Fruit fly (Drosophila melanogaster) whole organism, embryonic: ENCODE measurements around the gene woc.

Source experiments
- Atf3 ChIP-seq: fragments of 200-800 bp; sonication (Bioruptor generic); optimal IDR thresholded peaks from 3 replicates; lab custom pipeline; 2016; ENCODE audit warnings: missing biosample characterization, missing genetic modification characterization
- B-H1 ChIP-seq: fragments of 200-800 bp; sonication (Bioruptor generic); IDR thresholded peaks from 3 replicates; pipeline ENCODE4 v1.3.6; 2022; ENCODE audit warnings: missing biosample characterization, missing genetic modification characterization
- CG10321 ChIP-seq: fragments of 200-800 bp; sonication (Bioruptor generic); IDR thresholded peaks from 2 replicates; pipeline ENCODE4 v1.3.6; 2022; ENCODE audit warnings: missing biosample characterization, missing genetic modification characterization
- CG10431 ChIP-seq: fragments of 200-800 bp; sonication (Bioruptor generic); optimal IDR thresholded peaks from 3 replicates; lab custom pipeline; 2018; ENCODE audit warnings: missing biosample characterization, mild to moderate bottlenecking, missing genetic modification characterization
- CG11696 ChIP-seq: fragments of 200-800 bp; sonication (Bioruptor generic); IDR thresholded peaks from 2 replicates; pipeline ENCODE4 v1.3.6; 2022; ENCODE audit warnings: missing biosample characterization, missing genetic modification characterization
- CG16813 ChIP-seq: fragments of 200-800 bp; sonication (Bioruptor generic); IDR thresholded peaks from 3 replicates; pipeline ENCODE4 v1.3.6; 2022; ENCODE audit warnings: missing biosample characterization, missing genetic modification characterization; ENCODE audit not compliant: partially characterized antibody
- CG18476 ChIP-seq: fragments of 200-800 bp; sonication (Bioruptor generic); optimal IDR thresholded peaks from 2 replicates; lab custom pipeline; 2016; ENCODE audit warnings: missing biosample characterization, mild to moderate bottlenecking, missing genetic modification characterization
- CG18599 ChIP-seq: fragments of 200-800 bp; sonication (Bioruptor generic); optimal IDR thresholded peaks from 3 replicates; lab custom pipeline; 2017; ENCODE audit warnings: missing biosample characterization, missing genetic modification characterization, mild to moderate bottlenecking, moderate library complexity, missing genetic modification reagents
- CG18619 ChIP-seq: fragments of 200-800 bp; sonication (Bioruptor generic); optimal IDR thresholded peaks from 3 replicates; lab custom pipeline; 2017; ENCODE audit warnings: missing biosample characterization, mild to moderate bottlenecking, missing genetic modification characterization
- CG2116 ChIP-seq: fragments of 200-800 bp; sonication (Bioruptor generic); optimal IDR thresholded peaks from 3 replicates; lab custom pipeline; 2018; ENCODE audit warnings: missing biosample characterization, mild to moderate bottlenecking, missing genetic modification characterization
- CG4404 ChIP-seq: fragments of 200-800 bp; sonication (Bioruptor generic); IDR thresholded peaks from 2 replicates; pipeline ENCODE4 v1.3.6; 2022; ENCODE audit warnings: missing biosample characterization, missing genetic modification characterization
- CG4854 ChIP-seq: fragments of 200-800 bp; sonication (Bioruptor generic); optimal IDR thresholded peaks from 2 replicates; lab custom pipeline; 2016; ENCODE audit warnings: missing biosample characterization, missing genetic modification characterization, inconsistent platforms
- CG5245 ChIP-seq: fragments of 200-800 bp; sonication (Bioruptor generic); optimal IDR thresholded peaks from 3 replicates; lab custom pipeline; 2016; ENCODE audit warnings: missing biosample characterization, missing genetic modification characterization
- CG6854 ChIP-seq: fragments of 200-800 bp; sonication (Bioruptor generic); optimal IDR thresholded peaks from 3 replicates; lab custom pipeline; 2017; ENCODE audit warnings: missing biosample characterization, mild to moderate bottlenecking, missing genetic modification characterization
- Deaf1 ChIP-seq: fragments of 200-800 bp; optimal IDR thresholded peaks from 3 replicates; lab custom pipeline; 2019; ENCODE audit warnings: missing biosample characterization, mild to moderate bottlenecking, missing genetic modification characterization, moderate library complexity
- ERR ChIP-seq: fragments of 200-800 bp; sonication (Bioruptor generic); optimal IDR thresholded peaks from 2 replicates; lab custom pipeline; 2016; ENCODE audit warnings: missing biosample characterization, missing genetic modification characterization
- Fer3 ChIP-seq: fragments of 200-800 bp; sonication (Bioruptor generic); optimal IDR thresholded peaks from 2 replicates; lab custom pipeline; 2018; ENCODE audit warnings: missing biosample characterization, mild to moderate bottlenecking, missing genetic modification characterization, moderate library complexity
- HLH54F ChIP-seq: fragments of 200-800 bp; sonication (Bioruptor generic); optimal IDR thresholded peaks from 3 replicates; lab custom pipeline; 2016; ENCODE audit warnings: missing biosample characterization, missing genetic modification characterization
- HmgD ChIP-seq: fragments of 200-800 bp; sonication (Bioruptor generic); optimal IDR thresholded peaks from 3 replicates; lab custom pipeline; 2016; ENCODE audit warnings: missing biosample characterization, missing genetic modification characterization
- Lim3 ChIP-seq: fragments of 200-800 bp; sonication (Bioruptor generic); IDR thresholded peaks from 2 replicates; pipeline ENCODE4 v1.3.6; 2022; ENCODE audit warnings: missing biosample characterization, missing genetic modification characterization
- Oli ChIP-seq: fragments of 200-800 bp; sonication (Bioruptor generic); optimal IDR thresholded peaks from 2 replicates; lab custom pipeline; 2018; ENCODE audit warnings: missing biosample characterization, mild to moderate bottlenecking, missing genetic modification characterization, moderate library complexity
- Sin3A ChIP-seq: fragments of >200 bp; optimal IDR thresholded peaks from 2 replicates; lab custom pipeline; 2018
- Usf ChIP-seq: fragments of 200-800 bp; sonication (Bioruptor generic); optimal IDR thresholded peaks from 2 replicates; lab custom pipeline; 2017; ENCODE audit warnings: missing genotype, missing biosample characterization, missing genetic modification characterization
- Vsx1 ChIP-seq: fragments of 200-800 bp; sonication (Bioruptor generic); optimal IDR thresholded peaks from 2 replicates; lab custom pipeline; 2017; ENCODE audit warnings: missing biosample characterization, mild to moderate bottlenecking, missing genetic modification characterization, missing genetic modification reagents
- Xbp1 ChIP-seq: fragments of 200-800 bp; sonication (Bioruptor generic); optimal IDR thresholded peaks from 3 replicates; lab custom pipeline; 2016; ENCODE audit warnings: missing biosample characterization, mild to moderate bottlenecking, missing genetic modification characterization
- bbx ChIP-seq: fragments of 200-800 bp; sonication (Bioruptor generic); IDR thresholded peaks from 2 replicates; pipeline ENCODE4 v1.3.6; 2022; ENCODE audit warnings: missing biosample characterization, missing genetic modification characterization; ENCODE audit not compliant: partially characterized antibody
- chn ChIP-seq: fragments of 200-800 bp; sonication (Bioruptor generic); optimal IDR thresholded peaks from 2 replicates; lab custom pipeline; 2016; ENCODE audit warnings: missing biosample characterization, missing genetic modification characterization
- danr ChIP-seq: fragments of 200-800 bp; sonication (Bioruptor generic); IDR thresholded peaks from 2 replicates; pipeline ENCODE4 v1.3.6; 2022; ENCODE audit warnings: missing biosample characterization, missing genetic modification characterization
- fd3F ChIP-seq: fragments of 200-800 bp; sonication (Bioruptor generic); optimal IDR thresholded peaks from 2 replicates; lab custom pipeline; 2018; ENCODE audit warnings: missing biosample characterization, mild to moderate bottlenecking, missing genetic modification characterization, moderate library complexity
- fu2 ChIP-seq: fragments of 200-800 bp; sonication (Bioruptor generic); optimal IDR thresholded peaks from 2 replicates; lab custom pipeline; 2016; ENCODE audit warnings: missing biosample characterization, missing genetic modification characterization
- gem ChIP-seq: fragments of 200-800 bp; sonication (Bioruptor generic); optimal IDR thresholded peaks from 2 replicates; lab custom pipeline; 2019; ENCODE audit warnings: missing biosample characterization, mild to moderate bottlenecking, missing genetic modification characterization, moderate library complexity
- gfzf ChIP-seq: fragments of 200-800 bp; sonication (Bioruptor generic); optimal IDR thresholded peaks from 2 replicates; lab custom pipeline; 2016; ENCODE audit warnings: missing biosample characterization, mild to moderate bottlenecking, missing genetic modification characterization, moderate library complexity
- grn ChIP-seq: fragments of 200-800 bp; sonication (Bioruptor generic); optimal IDR thresholded peaks from 3 replicates; lab custom pipeline; 2017; ENCODE audit warnings: missing biosample characterization, missing genetic modification characterization
- gro ChIP-seq: fragments of 200-800 bp; sonication (Bioruptor generic); optimal IDR thresholded peaks from 2 replicates; lab custom pipeline; 2016; ENCODE audit warnings: missing biosample characterization, missing genetic modification characterization
- hkb ChIP-seq, 2 experiments: fragments of 200-800 bp in 1 of 2; fragments of >200 bp in 1 of 2; sonication (Bioruptor generic) in 1 of 2; IDR thresholded peaks in 1 of 2; optimal IDR thresholded peaks in 1 of 2; 2 replicates each; pipeline versions ENCODE4 v1.3.6 to Lab custom; 2017 to 2022; ENCODE audit warnings: missing biosample characterization in 1 of 2, missing genetic modification characterization in 1 of 2
- hth ChIP-seq: fragments of >200 bp; optimal IDR thresholded peaks from 2 replicates; lab custom pipeline; 2017; ENCODE audit warnings: inconsistent platforms
- ken ChIP-seq: fragments of 200-800 bp; sonication (Bioruptor generic); IDR thresholded peaks from 3 replicates; pipeline ENCODE4 v1.3.6; 2022; ENCODE audit warnings: missing biosample characterization, missing genetic modification characterization
- maf-S ChIP-seq: fragments of 200-800 bp; sonication (Bioruptor generic); optimal IDR thresholded peaks from 2 replicates; lab custom pipeline; 2016; ENCODE audit warnings: missing biosample characterization, missing genetic modification characterization
- mirr ChIP-seq: fragments of 200-800 bp; sonication (Bioruptor generic); optimal IDR thresholded peaks from 3 replicates; lab custom pipeline; 2018; ENCODE audit warnings: missing biosample characterization, mild to moderate bottlenecking, missing genetic modification characterization
- nau ChIP-seq: fragments of 200-800 bp; sonication (Bioruptor generic); optimal IDR thresholded peaks from 3 replicates; lab custom pipeline; 2017; ENCODE audit warnings: missing biosample characterization, mild to moderate bottlenecking, missing genetic modification characterization, missing genetic modification reagents
- nom ChIP-seq: fragments of 200-800 bp; sonication (Bioruptor generic); optimal IDR thresholded peaks from 2 replicates; lab custom pipeline; 2017; ENCODE audit warnings: missing biosample characterization, missing genetic modification characterization, mild to moderate bottlenecking, moderate library complexity, missing genetic modification reagents
- pita ChIP-seq: fragments of 200-800 bp; sonication (Bioruptor generic); optimal IDR thresholded peaks from 2 replicates; lab custom pipeline; 2017; ENCODE audit warnings: missing biosample characterization, mild to moderate bottlenecking, missing genetic modification characterization
- sr ChIP-seq: fragments of 200-800 bp; sonication (Bioruptor generic); IDR thresholded peaks from 3 replicates; pipeline ENCODE4 v1.3.6; 2022; ENCODE audit warnings: missing biosample characterization, missing genetic modification characterization
- tin ChIP-seq: fragments of 200-800 bp; sonication (Bioruptor generic); optimal IDR thresholded peaks from 3 replicates; lab custom pipeline; 2016; ENCODE audit warnings: missing biosample characterization, missing genetic modification characterization
- trh ChIP-seq: fragments of 200-800 bp; sonication (Bioruptor generic); optimal IDR thresholded peaks from 2 replicates; lab custom pipeline; 2016; ENCODE audit warnings: missing biosample characterization, missing genetic modification characterization
- tup ChIP-seq: fragments of 200-800 bp; sonication (Bioruptor generic); optimal IDR thresholded peaks from 2 replicates; lab custom pipeline; 2016; ENCODE audit warnings: missing biosample characterization, mild to moderate bottlenecking, missing genetic modification characterization, moderate library complexity
- wor ChIP-seq: fragments of 200-800 bp; sonication (Bioruptor generic); IDR thresholded peaks from 2 replicates; pipeline ENCODE4 v1.3.6; 2022; ENCODE audit warnings: missing biosample characterization, missing genetic modification characterization
- zen2 ChIP-seq: fragments of 200-800 bp; sonication (Bioruptor generic); IDR thresholded peaks from 3 replicates; pipeline ENCODE4 v1.3.6; 2022; ENCODE audit warnings: missing biosample characterization, missing genetic modification characterization; ENCODE audit not compliant: partially characterized antibody
- zfh1 ChIP-seq: fragments of 200-800 bp; sonication (Bioruptor generic); IDR thresholded peaks from 3 replicates; pipeline ENCODE4 v1.3.6; 2022; ENCODE audit warnings: missing biosample characterization, missing genetic modification characterization

The woc gene

DNA sequence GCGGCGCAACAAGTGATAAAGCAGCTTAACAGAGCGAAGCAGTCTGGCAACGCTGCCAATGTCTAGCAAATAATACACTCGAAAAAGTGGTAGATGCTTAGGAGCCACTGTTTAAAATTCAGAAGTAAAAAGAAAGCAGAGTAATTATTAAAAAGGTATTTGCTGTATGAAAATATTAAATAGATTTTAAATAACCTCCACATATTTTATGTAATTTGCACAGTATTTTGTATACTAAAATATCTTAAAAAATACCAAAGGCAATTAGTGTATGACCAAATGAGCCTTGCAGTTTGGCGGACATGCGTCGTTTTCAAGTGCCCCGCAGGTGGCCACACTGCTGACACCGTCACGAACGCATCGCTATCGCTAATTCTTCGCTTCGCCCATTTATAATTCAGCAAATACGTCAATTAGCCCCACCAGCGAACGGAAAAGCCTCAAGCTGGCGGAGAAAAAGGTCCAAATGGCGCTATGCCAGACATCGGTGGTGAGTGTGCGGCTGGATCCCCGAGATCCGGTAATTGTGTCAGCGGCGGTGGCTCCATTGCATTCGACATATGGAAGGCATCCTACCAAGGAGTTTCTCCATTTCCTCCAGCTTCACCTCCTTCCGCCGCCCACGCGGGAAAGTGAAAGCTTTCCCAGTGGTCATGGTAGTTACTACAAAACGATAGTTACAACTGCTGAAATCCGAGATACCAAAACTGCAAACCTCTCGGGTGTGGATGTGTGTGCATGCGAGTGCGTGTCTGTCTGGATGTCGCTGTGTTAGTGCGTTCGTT is 10.5 kb downstream of the woc start, which contains the start of gene pll (continued):
- TF ChIP-seq grn (GFP tag; lab: Kevin White, UChicago): no peak
- TF ChIP-seq ERR (GFP tag; lab: Kevin White, UChicago): peak; percentile 76
- peak; percentile 91 for TF ChIP-seq Sin3A (lab: Kevin White, UChicago)
- TF ChIP-seq ken: peak; percentile 86
- peak; percentile 75 for TF ChIP-seq wor (GFP tag; lab: Robert Waterston, UW)
- peak; percentile 91 for TF ChIP-seq zfh1 (GFP tag; lab: Robert Waterston, UW)
- TF ChIP-seq Lim3 (GFP tag; lab: Robert Waterston, UW): 0 out of 2 replicates have a peak, but pooled peaks have one; percentile 7
- TF ChIP-seq zen2 (GFP tag; lab: Robert Waterston, UW): no peak
- peak; percentile 53 for TF ChIP-seq CG4854
- peak; percentile 75 for TF ChIP-seq fd3F (GFP tag; lab: Kevin White, UChicago)
- TF ChIP-seq HmgD: peak; percentile 63
- no peak for TF ChIP-seq Usf (GFP tag; lab: Kevin White, UChicago)
- TF ChIP-seq gfzf (GFP tag; lab: Kevin White, UChicago): peak; percentile 94
- peak; percentile 29; the same call in 1 of the 3 replicates for TF ChIP-seq CG16813 (GFP tag; lab: Robert Waterston, UW)
- TF ChIP-seq CG11696: peak; percentile 73
- TF ChIP-seq B-H1 (GFP tag; lab: Robert Waterston, UW): peak; percentile 90
- TF ChIP-seq HLH54F (GFP tag; lab: Kevin White, UChicago): peak; percentile 68
- TF ChIP-seq Vsx1: no peak
- TF ChIP-seq CG10431 (GFP tag; lab: Kevin White, UChicago): no peak
- no peak for TF ChIP-seq CG6854 (GFP tag; lab: Kevin White, UChicago)
- no peak for TF ChIP-seq gem
- TF ChIP-seq CG4404 (GFP tag; lab: Robert Waterston, UW): peak; percentile 81
- TF ChIP-seq CG10321 (GFP tag; lab: Robert Waterston, UW): 0 out of 2 replicates have a peak, but pooled peaks have one; percentile 45
- peak; percentile 49 for TF ChIP-seq fu2
- TF ChIP-seq Deaf1 (tag; lab: Kevin White, UChicago): peak; percentile 58
- peak; percentile 70 for TF ChIP-seq CG18476 (GFP tag; lab: Kevin White, UChicago)
- TF ChIP-seq Xbp1 (GFP tag; lab: Kevin White, UChicago): peak; percentile 87
- TF ChIP-seq CG18619 (GFP tag; lab: Kevin White, UChicago): peak; percentile 68
- no peak for TF ChIP-seq pita (GFP tag; lab: Kevin White, UChicago)
- TF ChIP-seq gro (GFP tag; lab: Kevin White, UChicago): peak; percentile 58
- TF ChIP-seq CG5245 (GFP tag; lab: Kevin White, UChicago): peak; percentile 62
- peak; percentile 79 for TF ChIP-seq tin (GFP tag; lab: Kevin White, UChicago)
- TF ChIP-seq tup (GFP tag; lab: Kevin White, UChicago): peak; percentile 36
- peak; percentile 62 for TF ChIP-seq Oli (tag; lab: Kevin White, UChicago)
- peak; percentile 22 for TF ChIP-seq trh (GFP tag; lab: Kevin White, UChicago)
- peak; percentile 61 for TF ChIP-seq CG2116 (GFP tag; lab: Kevin White, UChicago)
- TF ChIP-seq nau (GFP tag; lab: Kevin White, UChicago): no peak
- no peak for TF ChIP-seq hth (lab: Kevin White, UChicago)
- TF ChIP-seq maf-S (GFP tag; lab: Kevin White, UChicago): peak; percentile 74
- TF ChIP-seq chn (GFP tag; lab: Kevin White, UChicago): peak; percentile 63
- peak; percentile 5; the same call in 1 of the 2 replicates for TF ChIP-seq danr (GFP tag; lab: Robert Waterston, UW)
- peak; percentile 48 for TF ChIP-seq bbx (GFP tag; lab: Robert Waterston, UW)
- peak; percentile 87 for TF ChIP-seq Fer3 (tag; lab: Kevin White, UChicago)
- TF ChIP-seq mirr (GFP tag; lab: Kevin White, UChicago): peak; percentile 24
- peak; percentile 63; the same call in 2 of the 3 replicates for TF ChIP-seq sr (GFP tag; lab: Robert Waterston, UW)
- TF ChIP-seq CG18599 (GFP tag; lab: Kevin White, UChicago): peak; percentile 88
- TF ChIP-seq nom: no peak
- TF ChIP-seq hkb (optimal IDR thresholded peaks at IDR 0.05; lab: Kevin White, UChicago): peak; percentile 82
- peak; percentile 89 for TF ChIP-seq hkb (GFP tag; IDR thresholded peaks at IDR 0.05; lab: Robert Waterston, UW)
- TF ChIP-seq Atf3 (GFP tag; lab: Kevin White, UChicago): peak; percentile 5
